Fruit fly (Drosophila melanogaster): Measurements from ENCODE around the gene CG13843.

CG13843 gene

DNA sequence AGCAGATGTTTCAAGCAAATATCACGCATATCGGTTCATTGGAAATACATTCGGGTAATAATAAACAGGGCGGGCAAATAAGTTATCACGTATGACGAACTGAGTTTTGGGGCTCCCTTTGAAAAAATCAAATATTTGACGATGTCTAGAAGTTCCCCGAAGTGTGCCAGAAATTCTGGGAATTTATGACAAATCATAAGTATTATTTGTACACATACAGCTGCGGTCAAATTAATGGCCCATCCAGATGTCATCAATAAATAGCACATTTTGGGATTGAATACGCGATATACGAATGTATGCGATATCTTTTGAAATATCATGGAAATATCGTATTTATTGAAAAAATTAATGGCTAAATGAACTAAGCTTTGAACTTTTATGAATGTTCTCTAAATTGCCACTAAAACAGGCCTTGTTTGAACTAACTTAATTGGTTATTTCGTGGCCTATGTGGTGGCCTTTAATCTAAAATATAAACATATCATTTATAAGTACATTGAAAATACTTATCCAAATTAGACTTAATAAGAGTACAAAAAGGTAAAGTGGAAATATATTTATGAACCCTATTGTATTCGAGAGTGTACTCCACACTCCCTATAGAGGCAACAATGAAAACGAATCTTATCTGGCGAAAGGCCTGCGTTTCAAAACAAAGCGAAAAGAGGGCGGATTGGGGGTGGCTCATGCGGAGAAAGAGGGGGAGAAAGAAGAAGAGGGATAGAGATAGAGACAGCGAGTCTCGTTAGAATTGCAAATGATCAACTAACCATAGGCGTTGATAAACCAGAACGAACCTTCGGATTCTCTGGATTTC lies 16.4 kb downstream of the CG13843 start (continued):
- TF ChIP-seq CG31627 (GFP tag; optimal IDR thresholded peaks at IDR 0.05) = peak; percentile 57
- TF ChIP-seq Sox15 (GFP tag; optimal IDR thresholded peaks at IDR 0.05) = peak; percentile 31
- TF ChIP-seq CG10669 (GFP tag; optimal IDR thresholded peaks at IDR 0.05) = peak; percentile 68
- TF ChIP-seq CG10631 (GFP tag; optimal IDR thresholded peaks at IDR 0.05) = peak; percentile 46
- TF ChIP-seq Ets96B (tag; optimal IDR thresholded peaks at IDR 0.05) = peak; percentile 35
- TF ChIP-seq cyc (GFP tag; optimal IDR thresholded peaks at IDR 0.05) = peak; percentile 67
- peak; percentile 53 for TF ChIP-seq CG8632 (GFP tag; optimal IDR thresholded peaks at IDR 0.05)
- TF ChIP-seq CG32006 (GFP tag; optimal IDR thresholded peaks at IDR 0.05) = peak; percentile 53
- peak; percentile 55 for TF ChIP-seq CG6792 (GFP tag; optimal IDR thresholded peaks at IDR 0.05)
- no peak for TF ChIP-seq Sox14 (GFP tag; optimal IDR thresholded peaks at IDR 0.05)
- peak; percentile 16 for TF ChIP-seq CG34406 (GFP tag; optimal IDR thresholded peaks at IDR 0.05)
- peak; percentile 82 for TF ChIP-seq Eip78C (GFP tag)
- peak; percentile 68 for TF ChIP-seq svp (GFP tag)
- TF ChIP-seq salr (GFP tag; optimal IDR thresholded peaks at IDR 0.05) = no peak
- peak; percentile 35 for TF ChIP-seq dsx (GFP tag; optimal IDR thresholded peaks at IDR 0.05; ENCODE audit: poor library complexity, severe bottlenecking)
- no peak for TF ChIP-seq ss (GFP tag; optimal IDR thresholded peaks at IDR 0.05)

DNA sequence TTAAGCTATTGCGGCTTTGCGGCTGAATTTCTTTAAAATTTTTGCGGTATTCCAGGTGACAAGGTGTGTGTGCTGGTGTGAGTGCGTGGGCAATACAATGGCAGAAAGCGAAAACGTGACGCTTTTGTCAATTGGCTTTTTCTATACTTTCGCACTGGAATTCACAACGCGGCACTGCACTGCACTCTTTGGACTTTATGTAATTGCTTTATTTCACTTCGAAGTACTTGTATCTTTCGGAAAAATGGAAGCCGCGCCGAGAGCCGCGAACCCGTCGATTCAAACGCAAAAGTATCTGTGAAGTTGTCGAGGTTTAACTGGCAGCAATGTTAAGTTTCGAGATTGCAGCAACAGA lies 17.0 kb downstream of the CG13843 start:
- TF ChIP-seq OdsH (GFP tag; optimal IDR thresholded peaks at IDR 0.05) (no peak), dsx (GFP tag; optimal IDR thresholded peaks at IDR 0.05; ENCODE audit: poor library complexity, severe bottlenecking) (no peak), CG1621 (tag; optimal IDR thresholded peaks at IDR 0.05) (no peak), CG3919 (GFP tag; optimal IDR thresholded peaks at IDR 0.05) (no peak), CG11762 (GFP tag; optimal IDR thresholded peaks at IDR 0.05; ENCODE audit: insufficient read depth) (no peak), Eip75B (GFP tag; optimal IDR thresholded peaks at IDR 0.05) (no peak)

DNA sequence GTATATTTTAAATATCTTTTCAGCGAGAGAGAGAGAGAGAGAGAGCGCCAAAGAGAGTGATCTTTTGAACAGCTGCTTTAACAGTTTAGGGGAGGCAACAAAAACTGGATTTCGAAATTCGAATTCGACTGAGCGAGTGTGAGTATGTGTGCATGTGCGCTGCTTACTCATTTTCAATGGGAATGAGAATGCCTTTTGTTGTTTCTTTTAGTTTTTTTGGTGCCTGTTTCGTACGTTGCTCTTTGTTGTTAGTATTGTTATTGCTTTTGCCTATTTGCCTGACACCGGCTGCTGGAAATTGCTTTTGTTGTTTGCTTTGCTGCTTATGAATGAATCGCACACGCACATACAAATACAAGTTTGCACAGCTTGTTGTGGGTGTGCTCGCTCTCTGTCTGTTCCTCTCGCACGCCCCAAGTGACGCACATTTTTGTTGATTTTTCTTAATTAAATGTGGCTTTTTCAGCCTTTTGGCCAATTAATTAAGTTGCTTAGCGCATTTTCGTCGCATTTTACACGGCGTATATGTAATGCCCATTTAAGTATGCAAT lies 17.6 kb downstream of the CG13843 start:
- peak; percentile 19 for TF ChIP-seq acj6 (GFP tag; optimal IDR thresholded peaks at IDR 0.05)
- no peak for TF ChIP-seq CG4318 (GFP tag; optimal IDR thresholded peaks at IDR 0.05)
- no peak for TF ChIP-seq Hr38 (GFP tag; optimal IDR thresholded peaks at IDR 0.05)
- TF ChIP-seq Eip78C (GFP tag) = no peak
- TF ChIP-seq CG31627 (GFP tag; optimal IDR thresholded peaks at IDR 0.05) = no peak
- peak; percentile 78 for TF ChIP-seq CG10669 (GFP tag; optimal IDR thresholded peaks at IDR 0.05)
- peak; percentile 45 for TF ChIP-seq Met (GFP tag; optimal IDR thresholded peaks at IDR 0.05)
- peak; percentile 93 for TF ChIP-seq CG6808 (GFP tag; optimal IDR thresholded peaks at IDR 0.05)
- TF ChIP-seq Sox102F (GFP tag; optimal IDR thresholded peaks at IDR 0.05) = peak; percentile 19
- TF ChIP-seq CG7368 (GFP tag; optimal IDR thresholded peaks at IDR 0.05) = peak; percentile 50
- peak; percentile 88 for TF ChIP-seq Lpt (GFP tag; optimal IDR thresholded peaks at IDR 0.05)
- TF ChIP-seq Smox (GFP tag; optimal IDR thresholded peaks at IDR 0.05) = no peak
- TF ChIP-seq fkh (GFP tag; optimal IDR thresholded peaks at IDR 0.05) = peak; percentile 99
- TF ChIP-seq pdm3 (GFP tag; optimal IDR thresholded peaks at IDR 0.05) = peak; percentile 43
- no peak for TF ChIP-seq topi (GFP tag; optimal IDR thresholded peaks at IDR 0.05)
- peak; percentile 89 for TF ChIP-seq CG15336 (GFP tag; IDR thresholded peaks at IDR 0.05)
- peak; percentile 71 for TF ChIP-seq Gug (GFP tag; IDR thresholded peaks at IDR 0.05)
- TF ChIP-seq eg (GFP tag; IDR thresholded peaks at IDR 0.05) = peak; percentile 96
- TF ChIP-seq fd59A (GFP tag; optimal IDR thresholded peaks at IDR 0.05) = peak; percentile 68
- peak; percentile 65 for TF ChIP-seq vri (GFP tag; optimal IDR thresholded peaks at IDR 0.05)
- TF ChIP-seq svp (GFP tag) = peak; percentile 73
- no peak for TF ChIP-seq lz (GFP tag; optimal IDR thresholded peaks at IDR 0.05)
- peak; percentile 32 for TF ChIP-seq esn (GFP tag; optimal IDR thresholded peaks at IDR 0.05)
- peak; percentile 66 for TF ChIP-seq Eip75B (GFP tag; optimal IDR thresholded peaks at IDR 0.05)
- peak; percentile 84 for TF ChIP-seq CG3032 (tag; optimal IDR thresholded peaks at IDR 0.05)
- peak; percentile 90 for TF ChIP-seq dsx (GFP tag; optimal IDR thresholded peaks at IDR 0.05; ENCODE audit: poor library complexity, severe bottlenecking)
- peak; percentile 56 for TF ChIP-seq CG8632 (GFP tag; optimal IDR thresholded peaks at IDR 0.05)
- no peak for TF ChIP-seq Eip93F (GFP tag; optimal IDR thresholded peaks at IDR 0.05)
- TF ChIP-seq cyc (GFP tag; optimal IDR thresholded peaks at IDR 0.05) = no peak
- TF ChIP-seq CG34406 (GFP tag; optimal IDR thresholded peaks at IDR 0.05) = peak; percentile 58
- peak; percentile 90 for TF ChIP-seq CG8119 (GFP tag; IDR thresholded peaks at IDR 0.05)
- peak; percentile 52 for TF ChIP-seq achi (GFP tag; optimal IDR thresholded peaks at IDR 0.05)
- no peak for TF ChIP-seq Hr39 (GFP tag; optimal IDR thresholded peaks at IDR 0.05)
- peak; percentile 43 to 77 for TF ChIP-seq salr (GFP tag; optimal IDR thresholded peaks at IDR 0.05)

Measured in whole organism, prepupa.